Fruit fly (Drosophila melanogaster) whole organism, embryonic: Measurements from ENCODE around the gene RabX4.
A peak's percentile ranks its signal among the peaks of the same experiment; 100 is the strongest.

ENCODE experiments used
- Antp ChIP-seq: fragments of 200-800 bp; sonication (Bioruptor generic); optimal IDR thresholded peaks from 3 replicates; lab custom pipeline; 2016; ENCODE audit warnings: missing biosample characterization, missing genetic modification characterization
- BEAF-32 ChIP-seq: fragments of 200-800 bp; sonication (Bioruptor generic); optimal IDR thresholded peaks from 3 replicates; lab custom pipeline; 2017; ENCODE audit warnings: missing biosample characterization, missing genetic modification characterization, mild to moderate bottlenecking, moderate library complexity, missing genetic modification reagents
- Blimp-1 ChIP-seq: fragments of 200-800 bp; sonication (Bioruptor generic); optimal IDR thresholded peaks from 3 replicates; lab custom pipeline; 2018; ENCODE audit warnings: missing biosample characterization, missing genetic modification characterization, mild to moderate bottlenecking, moderate library complexity, missing genetic modification reagents
- CG10209 ChIP-seq: fragments of 200-800 bp; sonication (Bioruptor generic); optimal IDR thresholded peaks from 3 replicates; lab custom pipeline; 2017; ENCODE audit warnings: missing biosample characterization, mild to moderate bottlenecking, missing genetic modification characterization, missing genetic modification reagents
- CG10366 ChIP-seq: fragments of 200-800 bp; sonication (Bioruptor generic); IDR thresholded peaks from 2 replicates; pipeline ENCODE4 v1.3.6; 2022; ENCODE audit warnings: missing biosample characterization, missing genetic modification characterization
- CG10431 ChIP-seq: fragments of 200-800 bp; sonication (Bioruptor generic); optimal IDR thresholded peaks from 3 replicates; lab custom pipeline; 2018; ENCODE audit warnings: missing biosample characterization, mild to moderate bottlenecking, missing genetic modification characterization
- CG10543 ChIP-seq: fragments of 200-800 bp; sonication (Bioruptor generic); optimal IDR thresholded peaks from 3 replicates; lab custom pipeline; 2017; ENCODE audit warnings: missing biosample characterization, mild to moderate bottlenecking, missing genetic modification characterization, moderate library complexity
- CG10979 ChIP-seq: fragments of 200-800 bp; sonication (Bioruptor generic); optimal IDR thresholded peaks from 2 replicates; lab custom pipeline; 2018; ENCODE audit warnings: missing biosample characterization, mild to moderate bottlenecking, missing genetic modification characterization, moderate library complexity
- CG11398 ChIP-seq: fragments of 200-800 bp; sonication (Bioruptor generic); optimal IDR thresholded peaks from 2 replicates; lab custom pipeline; 2016; ENCODE audit warnings: missing biosample characterization, missing genetic modification characterization
- CG1233 ChIP-seq: fragments of 200-800 bp; sonication (Bioruptor generic); optimal IDR thresholded peaks from 4 replicates; lab custom pipeline; 2018; ENCODE audit warnings: missing biosample characterization, mild to moderate bottlenecking, missing genetic modification characterization
- CG13123 ChIP-seq: fragments of 200-800 bp; sonication (Bioruptor generic); optimal IDR thresholded peaks from 2 replicates; lab custom pipeline; 2016; ENCODE audit warnings: missing biosample characterization, missing genetic modification characterization
- CG14860 ChIP-seq: fragments of 200-800 bp; sonication (Bioruptor generic); IDR thresholded peaks from 3 replicates; pipeline ENCODE4 v1.3.6; 2022; ENCODE audit warnings: missing biosample characterization, missing genetic modification characterization; ENCODE audit not compliant: partially characterized antibody
- CG1647 ChIP-seq: fragments of 200-800 bp; sonication (Bioruptor generic); optimal IDR thresholded peaks from 3 replicates; lab custom pipeline; 2016; ENCODE audit warnings: missing biosample characterization, missing genetic modification characterization
- CG16779 ChIP-seq: fragments of 200-800 bp; sonication (Bioruptor generic); IDR thresholded peaks from 2 replicates; pipeline ENCODE4 v1.3.6; 2022; ENCODE audit warnings: missing biosample characterization, missing genetic modification characterization
- CG1792 ChIP-seq: fragments of 200-800 bp; sonication (Bioruptor generic); optimal IDR thresholded peaks from 2 replicates; lab custom pipeline; 2016; ENCODE audit warnings: missing biosample characterization, missing genetic modification characterization
- CG18262 ChIP-seq: fragments of 200-800 bp; optimal IDR thresholded peaks from 3 replicates; lab custom pipeline; 2019; ENCODE audit warnings: missing biosample characterization, mild to moderate bottlenecking, missing genetic modification characterization, moderate library complexity
- CG2129 ChIP-seq: fragments of 200-800 bp; sonication (Bioruptor generic); IDR thresholded peaks from 2 replicates; pipeline ENCODE4 v1.3.6; 2022; ENCODE audit warnings: missing biosample characterization, missing genetic modification characterization; ENCODE audit not compliant: partially characterized antibody
- CG2199 ChIP-seq: fragments of 200-800 bp; sonication (Bioruptor generic); IDR thresholded peaks from 3 replicates; pipeline ENCODE4 v1.3.6; 2022; ENCODE audit warnings: missing biosample characterization, missing genetic modification characterization
- CG2678 ChIP-seq: fragments of 200-800 bp; sonication (Bioruptor generic); optimal IDR thresholded peaks from 3 replicates; lab custom pipeline; 2019; ENCODE audit warnings: missing biosample characterization, mild to moderate bottlenecking, missing genetic modification characterization, moderate library complexity
- CG3995 ChIP-seq: fragments of 200-800 bp; sonication (Bioruptor generic); optimal IDR thresholded peaks from 3 replicates; lab custom pipeline; 2016; ENCODE audit warnings: missing biosample characterization, missing genetic modification characterization
- CG4707 ChIP-seq: fragments of 200-800 bp; sonication (Bioruptor generic); optimal IDR thresholded peaks from 2 replicates; lab custom pipeline; 2018; ENCODE audit warnings: missing biosample characterization, mild to moderate bottlenecking, missing genetic modification characterization, moderate library complexity
- CG4854 ChIP-seq: fragments of 200-800 bp; sonication (Bioruptor generic); optimal IDR thresholded peaks from 2 replicates; lab custom pipeline; 2016; ENCODE audit warnings: missing biosample characterization, missing genetic modification characterization, inconsistent platforms
- CG9215 ChIP-seq: fragments of 200-800 bp; sonication (Bioruptor generic); IDR thresholded peaks from 2 replicates; pipeline ENCODE4 v1.3.6; 2022; ENCODE audit warnings: missing biosample characterization, missing genetic modification characterization
- Deaf1 ChIP-seq: fragments of 200-800 bp; optimal IDR thresholded peaks from 3 replicates; lab custom pipeline; 2019; ENCODE audit warnings: missing biosample characterization, mild to moderate bottlenecking, missing genetic modification characterization, moderate library complexity
- Fer1 ChIP-seq: fragments of 200-800 bp; sonication (Bioruptor generic); optimal IDR thresholded peaks from 2 replicates; lab custom pipeline; 2017; ENCODE audit warnings: missing biosample characterization, mild to moderate bottlenecking, missing genetic modification characterization
- GATAe ChIP-seq: fragments of 200-800 bp; sonication (Bioruptor generic); conservative IDR thresholded peaks from 2 replicates; pipeline ENCODE4 v1.3.6; 2022; ENCODE audit warnings: missing biosample characterization, missing genetic modification characterization
- HHEX ChIP-seq: fragments of 200-800 bp; sonication (Bioruptor generic); optimal IDR thresholded peaks from 3 replicates; lab custom pipeline; 2017; ENCODE audit warnings: missing biosample characterization, mild to moderate bottlenecking, missing genetic modification characterization, missing genetic modification reagents
- HLH3B ChIP-seq: fragments of 200-800 bp; sonication (Bioruptor generic); IDR thresholded peaks from 2 replicates; pipeline ENCODE4 v1.3.6; 2022; ENCODE audit warnings: missing biosample characterization, missing genetic modification characterization
- Hmx ChIP-seq: fragments of 200-800 bp; sonication (Bioruptor generic); optimal IDR thresholded peaks from 2 replicates; lab custom pipeline; 2016; ENCODE audit warnings: missing biosample characterization, missing genetic modification characterization
- Jarid2 ChIP-seq: fragments of 200-800 bp; sonication (Bioruptor generic); optimal IDR thresholded peaks from 3 replicates; lab custom pipeline; 2017; ENCODE audit warnings: mild to moderate bottlenecking, missing biosample characterization, missing genetic modification reagents, missing genetic modification characterization
- Meics ChIP-seq: fragments of 200-800 bp; sonication (Bioruptor generic); optimal IDR thresholded peaks from 2 replicates; lab custom pipeline; 2017; ENCODE audit warnings: missing biosample characterization, mild to moderate bottlenecking, missing genetic modification characterization
- Oaz ChIP-seq: fragments of 200-800 bp; sonication (Bioruptor generic); IDR thresholded peaks from 2 replicates; pipeline ENCODE4 v1.3.6; 2022; ENCODE audit warnings: missing biosample characterization, missing genetic modification characterization
- Optix ChIP-seq: fragments of 200-800 bp; sonication (Bioruptor generic); IDR thresholded peaks from 3 replicates; pipeline ENCODE4 v1.3.6; 2022; ENCODE audit warnings: missing biosample characterization, missing genetic modification characterization
- abd-A ChIP-seq: fragments of 200-800 bp; sonication (Bioruptor generic); optimal IDR thresholded peaks from 3 replicates; lab custom pipeline; 2019; ENCODE audit warnings: missing biosample characterization, mild to moderate bottlenecking, missing genetic modification characterization, moderate library complexity
- cato ChIP-seq: fragments of 200-800 bp; sonication (Bioruptor generic); optimal IDR thresholded peaks from 2 replicates; lab custom pipeline; 2016; ENCODE audit warnings: missing biosample characterization, missing genetic modification characterization, borderline replicate concordance
- chinmo ChIP-seq: fragments of 200-800 bp; sonication (Bioruptor generic); IDR thresholded peaks from 4 replicates; pipeline ENCODE4 v1.3.6; 2022; ENCODE audit warnings: missing biosample characterization, missing genetic modification characterization; ENCODE audit not compliant: partially characterized antibody
- chm ChIP-seq: fragments of 200-800 bp; sonication (Bioruptor generic); IDR thresholded peaks from 2 replicates; pipeline ENCODE4 v1.3.6; 2022; ENCODE audit warnings: missing biosample characterization, missing genetic modification characterization
- crol ChIP-seq: fragments of 200-800 bp; sonication (Bioruptor generic); IDR thresholded peaks from 2 replicates; pipeline ENCODE4 v1.3.6; 2022; ENCODE audit warnings: missing biosample characterization, missing genetic modification characterization
- cwo ChIP-seq: fragments of 200-800 bp; sonication (Bioruptor generic); optimal IDR thresholded peaks from 3 replicates; lab custom pipeline; 2017; ENCODE audit warnings: missing biosample characterization, missing genetic modification characterization, mild to moderate bottlenecking, moderate library complexity, missing genetic modification reagents
- grn ChIP-seq: fragments of 200-800 bp; sonication (Bioruptor generic); optimal IDR thresholded peaks from 3 replicates; lab custom pipeline; 2017; ENCODE audit warnings: missing biosample characterization, missing genetic modification characterization
- nerfin-2 ChIP-seq: fragments of 200-800 bp; sonication (Bioruptor generic); IDR thresholded peaks from 2 replicates; pipeline ENCODE4 v1.3.6; 2022; ENCODE audit warnings: missing biosample characterization, missing genetic modification characterization; ENCODE audit not compliant: partially characterized antibody
- nom ChIP-seq: fragments of 200-800 bp; sonication (Bioruptor generic); optimal IDR thresholded peaks from 2 replicates; lab custom pipeline; 2017; ENCODE audit warnings: missing biosample characterization, missing genetic modification characterization, mild to moderate bottlenecking, moderate library complexity, missing genetic modification reagents
- salm ChIP-seq: fragments of 200-800 bp; sonication (Bioruptor generic); optimal IDR thresholded peaks from 2 replicates; lab custom pipeline; 2018; ENCODE audit warnings: missing biosample characterization, mild to moderate bottlenecking, missing genetic modification characterization
- sens ChIP-seq: fragments of 200-800 bp; sonication (Bioruptor generic); peaks from one replicate; lab custom pipeline; 2016; ENCODE audit warnings: missing biosample characterization, missing genetic modification characterization
- shn ChIP-seq: fragments of 200-800 bp; sonication (Bioruptor generic); optimal IDR thresholded peaks from 3 replicates; lab custom pipeline; 2016; ENCODE audit warnings: missing biosample characterization, missing genetic modification characterization
- stc ChIP-seq: fragments of 200-800 bp; sonication (Bioruptor generic); IDR thresholded peaks from 2 replicates; pipeline ENCODE4 v1.3.6; 2022; ENCODE audit warnings: missing biosample characterization, missing genetic modification characterization
- tap ChIP-seq: fragments of 200-800 bp; optimal IDR thresholded peaks from 3 replicates; lab custom pipeline; 2019; ENCODE audit warnings: missing biosample characterization, mild to moderate bottlenecking, missing genetic modification characterization, moderate library complexity
- tna ChIP-seq: fragments of 200-800 bp; sonication (Bioruptor generic); IDR thresholded peaks from 2 replicates; pipeline ENCODE4 v1.3.6; 2022; ENCODE audit warnings: missing biosample characterization, missing genetic modification characterization; ENCODE audit not compliant: partially characterized antibody
- wor ChIP-seq: fragments of 200-800 bp; sonication (Bioruptor generic); IDR thresholded peaks from 2 replicates; pipeline ENCODE4 v1.3.6; 2022; ENCODE audit warnings: missing biosample characterization, missing genetic modification characterization

Gene RabX4

DNA sequence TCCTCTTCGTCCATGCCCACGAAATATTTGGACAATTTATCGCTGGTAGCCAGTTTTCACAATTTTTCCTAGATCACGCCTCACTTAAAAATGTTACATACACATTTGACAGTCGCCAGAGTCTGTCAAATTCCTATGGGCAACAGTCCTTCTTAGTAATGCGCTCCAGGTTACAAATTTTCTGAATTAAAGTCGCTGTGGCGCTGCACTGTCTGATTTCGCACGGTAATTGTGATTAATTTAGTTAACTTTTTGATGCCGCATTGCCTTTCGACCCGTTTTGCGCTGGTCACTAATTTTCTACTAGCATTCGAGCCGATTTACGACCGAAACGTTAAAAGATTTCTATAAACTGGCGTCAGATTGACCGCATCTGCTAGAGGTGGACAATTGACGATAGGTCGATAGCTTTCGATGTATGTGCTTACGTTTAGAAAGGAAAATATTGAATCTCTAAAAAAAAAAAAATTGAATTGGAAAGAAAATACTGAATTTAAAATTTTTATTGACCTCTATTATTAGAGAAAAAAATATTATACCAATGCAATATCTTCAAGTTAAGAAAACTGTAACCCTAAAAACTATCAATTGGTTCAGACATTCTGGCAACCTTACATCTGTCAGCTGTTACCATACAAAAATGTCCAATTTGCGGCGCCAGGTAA is 14.4 kb downstream of the RabX4 start, which contains the start of the genes lili and CG34150 (continued):
- TF ChIP-seq CG2678 (tag; lab: Kevin White, UChicago) = peak; percentile 81
- no peak for TF ChIP-seq HHEX (GFP tag; lab: Kevin White, UChicago)
- TF ChIP-seq grn (GFP tag; lab: Kevin White, UChicago) = no peak
- peak; percentile 41 for TF ChIP-seq CG1792 (GFP tag; lab: Kevin White, UChicago)
- peak; percentile 64 for TF ChIP-seq CG1647
- TF ChIP-seq stc (GFP tag; lab: Robert Waterston, UW) = peak; percentile 56
- TF ChIP-seq chm (GFP tag; lab: Robert Waterston, UW) = peak; percentile 87
- TF ChIP-seq CG9215 = peak; percentile 73
- peak; percentile 69 for TF ChIP-seq Fer1
- peak; percentile 57 for TF ChIP-seq CG10979 (tag; lab: Kevin White, UChicago)
- peak; percentile 90 for TF ChIP-seq Jarid2 (GFP tag; lab: Kevin White, UChicago)
- peak; percentile 70; the same call in 2 of the 3 replicates for TF ChIP-seq CG14860 (GFP tag; lab: Robert Waterston, UW)
- peak; percentile 76 for TF ChIP-seq Blimp-1
- peak; percentile 71 for TF ChIP-seq CG10543 (GFP tag; lab: Kevin White, UChicago)
- TF ChIP-seq CG11398 (GFP tag; lab: Kevin White, UChicago) = no peak
- TF ChIP-seq BEAF-32 = peak; percentile 83
- TF ChIP-seq tna = peak; percentile 16; the same call in 1 of the 2 replicates
- no peak for TF ChIP-seq salm
- TF ChIP-seq CG4854 (GFP tag; lab: Kevin White, UChicago) = peak; percentile 61
- TF ChIP-seq nom (GFP tag; lab: Kevin White, UChicago) = peak; percentile 33
- peak; percentile 34 for TF ChIP-seq cato (GFP tag; lab: Kevin White, UChicago)
- no peak for TF ChIP-seq Deaf1 (tag; lab: Kevin White, UChicago)
- peak; percentile 63 for TF ChIP-seq CG10366 (GFP tag; lab: Robert Waterston, UW)
- no peak for TF ChIP-seq crol (GFP tag; lab: Robert Waterston, UW)
- no peak for TF ChIP-seq chinmo (GFP tag; lab: Robert Waterston, UW)
- TF ChIP-seq cwo (GFP tag; lab: Kevin White, UChicago) = peak; percentile 40
- TF ChIP-seq CG4707 = no peak
- peak; percentile 58 for TF ChIP-seq CG13123 (GFP tag; lab: Kevin White, UChicago)
- TF ChIP-seq CG16779 (GFP tag; lab: Robert Waterston, UW) = no peak
- peak; percentile 30 for TF ChIP-seq CG10431 (GFP tag; lab: Kevin White, UChicago)
- peak; percentile 67 for TF ChIP-seq CG18262 (tag; lab: Kevin White, UChicago)
- TF ChIP-seq Optix (GFP tag; lab: Robert Waterston, UW) = no peak
- peak; percentile 97 for TF ChIP-seq sens
- no peak for TF ChIP-seq CG2199 (GFP tag; lab: Robert Waterston, UW)
- TF ChIP-seq abd-A (tag; lab: Kevin White, UChicago) = no peak
- no peak for TF ChIP-seq tap (tag; lab: Kevin White, UChicago)
- peak; percentile 52 for TF ChIP-seq Meics (GFP tag; lab: Kevin White, UChicago)
- peak; percentile 55 for TF ChIP-seq Antp (GFP tag; lab: Kevin White, UChicago)
- peak; percentile 64 for TF ChIP-seq CG1233 (GFP tag; lab: Kevin White, UChicago)
- no peak for TF ChIP-seq GATAe (GFP tag; lab: Robert Waterston, UW)
- TF ChIP-seq Hmx (GFP tag; lab: Kevin White, UChicago) = peak; percentile 30
- 0 out of 2 replicates have a peak, but pooled peaks have one; percentile 26 for TF ChIP-seq wor
- TF ChIP-seq CG2129 = peak; percentile 41; the same call in 1 of the 2 replicates
- peak; percentile 64 for TF ChIP-seq HLH3B (GFP tag; lab: Robert Waterston, UW)
- TF ChIP-seq shn (GFP tag; lab: Kevin White, UChicago) = peak; percentile 47
- 0 out of 2 replicates have a peak, but pooled peaks have one; percentile 55 for TF ChIP-seq Oaz (GFP tag; lab: Robert Waterston, UW)
- TF ChIP-seq CG10209 (GFP tag; lab: Kevin White, UChicago) = peak; percentile 56
- peak; percentile 23 for TF ChIP-seq CG3995 (GFP tag; lab: Kevin White, UChicago)
- TF ChIP-seq nerfin-2 = no peak
